Worm (Caenorhabditis elegans) whole organism, L4 larva: ENCODE data around the gene T25B6.6.

Experiments used
- D1046.2 ChIP-seq: fragments of 200-800 bp; sonication (Bioruptor generic); IDR thresholded peaks from 2 replicates; pipeline ENCODE4 v1.3.6; 2022; ENCODE audit warnings: missing genetic modification characterization, missing compliant biosample characterization
- F37D6.2 ChIP-seq: sonication (generic microtip); optimal IDR thresholded peaks from 2 replicates; lab custom pipeline; 2016; ENCODE audit warnings: mild to moderate bottlenecking, missing genetic modification characterization, missing compliant biosample characterization
- F44E2.7 ChIP-seq: fragments of 200-800 bp; sonication (Bioruptor generic); IDR thresholded peaks from 2 replicates; pipeline ENCODE4 v2.1.2; 2022; ENCODE audit warnings: missing genetic modification characterization, missing compliant biosample characterization
- F49E8.2 ChIP-seq: sonication (generic microtip); optimal IDR thresholded peaks from 2 replicates; lab custom pipeline; 2016; ENCODE audit warnings: missing compliant biosample characterization, mild to moderate bottlenecking, missing genetic modification characterization, borderline replicate concordance
- T20F7.1 ChIP-seq: fragments of 200-800 bp; sonication (Bioruptor generic); optimal IDR thresholded peaks from 2 replicates; lab custom pipeline; 2018; ENCODE audit warnings: mild to moderate bottlenecking, missing genetic modification characterization, missing compliant biosample characterization
- Y105C5A.15 ChIP-seq: fragments of 200-800 bp; sonication (Bioruptor generic); IDR thresholded peaks from 2 replicates; pipeline ENCODE4 v1.3.6; 2022; ENCODE audit warnings: missing genetic modification characterization, missing compliant biosample characterization
- Y75B8A.6 ChIP-seq: fragments of 200-800 bp; sonication (Bioruptor generic); IDR thresholded peaks from 2 replicates; pipeline ENCODE4 v1.3.6; 2022; ENCODE audit warnings: missing genetic modification reagents, missing genetic modification characterization, missing compliant biosample characterization
- ZK337.2 ChIP-seq: fragments of 200-800 bp; sonication (Bioruptor generic); IDR thresholded peaks from 2 replicates; pipeline ENCODE4 v1.3.6; 2022; ENCODE audit warnings: missing genetic modification reagents, missing genetic modification characterization, missing compliant biosample characterization
- aha-1 ChIP-seq: fragments of 150-350 bp; peaks from one replicate; lab custom pipeline; 2014; ENCODE audit warnings: missing biosample characterization, missing genetic modification characterization
- arid-1 ChIP-seq: fragments of 200-800 bp; sonication (Bioruptor generic); conservative IDR thresholded peaks from 2 replicates; pipeline ENCODE4 v1.3.6; 2022; ENCODE audit warnings: missing genetic modification reagents, missing genetic modification characterization, missing compliant biosample characterization
- ceh-20 ChIP-seq: fragments of 200-800 bp; sonication (Bioruptor generic); IDR thresholded peaks from 2 replicates; pipeline ENCODE4 v1.3.6; 2022; ENCODE audit warnings: missing genetic modification reagents, missing genetic modification characterization, missing compliant biosample characterization
- ceh-62 ChIP-seq: sonication (generic microtip); optimal IDR thresholded peaks from 2 replicates; lab custom pipeline; 2017; ENCODE audit warnings: missing biosample characterization, missing genetic modification characterization
- ces-1 ChIP-seq: fragments of 150-350 bp; sonication (generic microtip); optimal IDR thresholded peaks from 4 replicates; lab custom pipeline; 2014; ENCODE audit warnings: missing biosample characterization, missing genetic modification reagents, missing genetic modification characterization
- daf-16 ChIP-seq, 3 experiments: sonication (generic microtip); optimal IDR thresholded peaks; 2 replicates each; lab custom pipeline; 2016 to 2017; ENCODE audit warnings: missing genetic modification characterization in 3 of 3, missing genetic modification reagents in 3 of 3, mild to moderate bottlenecking in 2 of 3, missing compliant biosample characterization in 2 of 3, missing biosample characterization in 1 of 3, moderate library complexity in 1 of 3
- daf-19 ChIP-seq: fragments of 200-800 bp; sonication (Bioruptor generic); conservative IDR thresholded peaks from 2 replicates; pipeline ENCODE4 v1.3.6; 2022; ENCODE audit warnings: missing genetic modification characterization, missing compliant biosample characterization
- duxl-1 ChIP-seq: sonication (generic microtip); optimal IDR thresholded peaks from 2 replicates; lab custom pipeline; 2016; ENCODE audit warnings: mild to moderate bottlenecking, missing genetic modification characterization, moderate library complexity, missing compliant biosample characterization; ENCODE audit not compliant: poor library complexity
- dve-1 ChIP-seq: sonication (generic microtip); optimal IDR thresholded peaks from 2 replicates; lab custom pipeline; 2017; ENCODE audit warnings: antibody characterized with exemption, mild to moderate bottlenecking, missing genetic modification characterization, missing compliant biosample characterization; ENCODE audit not compliant: insufficient read depth
- egl-43 ChIP-seq: fragments of 200-800 bp; sonication (Bioruptor generic); IDR thresholded peaks from 2 replicates; pipeline ENCODE4 v1.3.6; 2022; ENCODE audit warnings: missing genetic modification reagents, missing genetic modification characterization, missing compliant biosample characterization
- fkh-10 ChIP-seq: fragments of 150-350 bp; optimal IDR thresholded peaks from 2 replicates; lab custom pipeline; 2014; ENCODE audit warnings: missing biosample characterization, missing genetic modification reagents, missing genetic modification characterization
- gei-8 ChIP-seq: fragments of 200-800 bp; sonication (Bioruptor generic); optimal IDR thresholded peaks from 2 replicates; lab custom pipeline; 2018; ENCODE audit warnings: mild to moderate bottlenecking, missing genetic modification characterization, missing compliant biosample characterization
- hif-1 ChIP-seq, 2 experiments: sonication (generic microtip); optimal IDR thresholded peaks; 2 replicates each; lab custom pipeline; 2016 to 2017; ENCODE audit warnings: missing compliant biosample characterization in 2 of 2, missing genetic modification characterization in 2 of 2, missing genetic modification reagents in 2 of 2, missing genotype in 2 of 2, mild to moderate bottlenecking in 1 of 2
- hlh-11 ChIP-seq: fragments of 200-800 bp; sonication (Bioruptor generic); optimal IDR thresholded peaks from 2 replicates; lab custom pipeline; 2018; ENCODE audit warnings: mild to moderate bottlenecking, missing genetic modification characterization, missing compliant biosample characterization
- hmg-1.1 ChIP-seq: fragments of 200-800 bp; sonication (Bioruptor generic); IDR thresholded peaks from 2 replicates; pipeline ENCODE4 v1.3.6; 2022; ENCODE audit warnings: missing genetic modification reagents, missing genetic modification characterization, missing compliant biosample characterization
- lin-1 ChIP-seq: fragments of 200-800 bp; sonication (Bioruptor generic); IDR thresholded peaks from 2 replicates; pipeline ENCODE4 v1.3.6; 2022; ENCODE audit warnings: missing genetic modification reagents, missing genetic modification characterization, missing compliant biosample characterization
- lin-38 ChIP-seq: fragments of 200-800 bp; sonication (Bioruptor generic); IDR thresholded peaks from 2 replicates; pipeline ENCODE4 v1.3.6; 2022; ENCODE audit warnings: missing genetic modification reagents, missing genetic modification characterization, missing compliant biosample characterization
- lin-39 ChIP-seq: fragments of 150-350 bp; optimal IDR thresholded peaks from 2 replicates; lab custom pipeline; 2014; ENCODE audit warnings: missing biosample characterization, missing genetic modification reagents, missing genetic modification characterization
- lsy-2 ChIP-seq, 2 experiments: fragments of 150-350 bp in 1 of 2; sonication (generic microtip) in 1 of 2; optimal IDR thresholded peaks; 2 replicates each; lab custom pipeline; 2014 to 2017; ENCODE audit warnings: missing biosample characterization in 2 of 2, missing genetic modification characterization in 2 of 2
- madf-5 ChIP-seq, 2 experiments: fragments of 200-800 bp; sonication (Bioruptor generic); IDR thresholded peaks; 2 replicates each; pipeline ENCODE4 v1.3.6; 2022; ENCODE audit warnings: missing compliant biosample characterization in 2 of 2, missing genetic modification characterization in 2 of 2
- mdl-1 ChIP-seq, 2 experiments: fragments of 150-350 bp in 1 of 2; sonication (generic microtip) in 1 of 2; optimal IDR thresholded peaks; 2 replicates each; lab custom pipeline; 2014 to 2017; ENCODE audit warnings: missing biosample characterization in 2 of 2, missing genetic modification characterization in 2 of 2
- mep-1 ChIP-seq: fragments of 150-350 bp; sonication (generic microtip); optimal IDR thresholded peaks from 3 replicates; lab custom pipeline; 2014; ENCODE audit warnings: missing biosample characterization, missing genetic modification characterization
- nhr-28 ChIP-seq: fragments of 150-350 bp; optimal IDR thresholded peaks from 2 replicates; lab custom pipeline; 2014; ENCODE audit warnings: missing biosample characterization, missing genetic modification characterization
- nhr-6 ChIP-seq: fragments of 150-350 bp; optimal IDR thresholded peaks from 2 replicates; lab custom pipeline; 2014; ENCODE audit warnings: missing biosample characterization, missing genetic modification characterization
- nhr-77 ChIP-seq: fragments of 150-350 bp; optimal IDR thresholded peaks from 2 replicates; lab custom pipeline; 2014; ENCODE audit warnings: missing biosample characterization, missing genetic modification characterization
- pha-4 ChIP-seq, 2 experiments: fragments of 150-350 bp in 1 of 2; fragments of 200-800 bp in 1 of 2; sonication (Bioruptor generic) in 1 of 2; IDR thresholded peaks in 1 of 2; optimal IDR thresholded peaks in 1 of 2; 2 replicates each; pipeline versions ENCODE4 v1.3.6 to Lab custom; 2014 to 2022; ENCODE audit warnings: missing genetic modification characterization in 2 of 2, missing genetic modification reagents in 2 of 2, missing biosample characterization in 1 of 2, missing compliant biosample characterization in 1 of 2
- php-3 ChIP-seq: fragments of 200-800 bp; sonication (Bioruptor generic); IDR thresholded peaks from 2 replicates; pipeline ENCODE4 v1.3.6; 2022; ENCODE audit warnings: missing genetic modification reagents, missing genetic modification characterization, missing compliant biosample characterization
- rbr-2 ChIP-seq: sonication (generic microtip); optimal IDR thresholded peaks from 2 replicates; lab custom pipeline; 2016; ENCODE audit warnings: missing genotype, missing genetic modification characterization, missing compliant biosample characterization
- set-16 ChIP-seq: fragments of 200-800 bp; sonication (Bioruptor generic); IDR thresholded peaks from 2 replicates; pipeline ENCODE4 v1.3.6; 2022; ENCODE audit warnings: missing genetic modification reagents, missing genetic modification characterization, missing compliant biosample characterization
- skn-1 ChIP-seq: fragments of 150-350 bp; optimal IDR thresholded peaks from 2 replicates; lab custom pipeline; 2014; ENCODE audit warnings: missing biosample characterization, missing genetic modification characterization
- snpc-4 ChIP-seq: fragments of 150-350 bp; optimal IDR thresholded peaks from 2 replicates; lab custom pipeline; 2014; ENCODE audit warnings: missing biosample characterization, missing genetic modification characterization
- spr-1 ChIP-seq: sonication (generic microtip); optimal IDR thresholded peaks from 2 replicates; lab custom pipeline; 2016; ENCODE audit warnings: mild to moderate bottlenecking, missing genetic modification characterization, missing compliant biosample characterization
- spr-3 ChIP-seq: fragments of 200-800 bp; sonication (Bioruptor generic); optimal IDR thresholded peaks from 2 replicates; lab custom pipeline; 2018; ENCODE audit warnings: mild to moderate bottlenecking, missing genetic modification characterization, missing compliant biosample characterization
- unc-39 ChIP-seq: sonication (generic microtip); optimal IDR thresholded peaks from 2 replicates; lab custom pipeline; 2017; ENCODE audit warnings: missing biosample characterization, missing genetic modification characterization
- unc-62 ChIP-seq, 3 experiments: fragments of 150-350 bp in 1 of 3; sonication (generic microtip); optimal IDR thresholded peaks in 2 of 3; peaks in 1 of 3; 1 replicate in 1 of 3; 2 replicates in 2 of 3; lab custom pipeline; 2014 to 2017; ENCODE audit warnings: missing biosample characterization in 3 of 3, missing genetic modification characterization in 3 of 3, missing genetic modification reagents in 3 of 3, missing genotype in 1 of 3
- zfp-2 ChIP-seq: sonication (generic microtip); optimal IDR thresholded peaks from 2 replicates; lab custom pipeline; 2016; ENCODE audit warnings: mild to moderate bottlenecking, missing genetic modification characterization, missing compliant biosample characterization
- zip-11 ChIP-seq: fragments of 200-800 bp; sonication (Bioruptor generic); IDR thresholded peaks from 2 replicates; pipeline ENCODE4 v1.3.6; 2022; ENCODE audit warnings: missing genetic modification characterization, missing compliant biosample characterization
- ztf-7 ChIP-seq: fragments of 150-350 bp; optimal IDR thresholded peaks from 2 replicates; lab custom pipeline; 2014; ENCODE audit warnings: missing biosample characterization, missing genetic modification characterization

T25B6.6 gene

DNA sequence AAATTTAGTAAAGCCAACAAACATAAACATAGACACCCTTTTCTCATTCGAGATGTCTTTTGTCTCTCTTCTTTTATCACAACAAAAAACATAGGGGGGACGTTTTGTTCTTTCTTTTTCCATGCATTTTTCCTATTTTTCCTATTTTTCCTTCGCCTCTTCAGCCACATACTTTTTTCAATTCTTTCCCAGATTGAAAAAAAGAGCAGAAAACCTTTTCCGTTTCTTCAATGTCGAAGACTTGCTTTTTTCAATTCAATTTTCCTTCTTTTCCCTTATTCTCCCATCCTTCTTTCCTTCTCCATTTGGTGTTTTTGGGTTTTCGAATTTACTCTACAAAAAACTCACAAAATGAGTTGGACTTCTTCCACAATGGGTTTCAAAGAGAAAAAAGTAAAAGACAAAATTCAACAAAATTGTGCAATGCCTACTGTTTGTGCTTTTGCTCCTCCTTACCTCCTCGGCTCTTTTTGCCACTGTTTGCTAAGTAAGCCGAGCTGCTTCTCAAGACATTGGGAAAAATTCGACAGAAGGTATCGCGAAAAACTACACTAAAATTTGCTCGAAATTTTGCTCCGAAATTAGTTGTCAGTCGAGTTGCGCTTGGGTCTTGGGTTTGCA, 26.1 kb downstream of the T25B6.6 start:
- TF ChIP-seq fkh-10 (GFP tag; lab: Kevin White, UChicago) (peak; percentile 75), F49E8.2 (tag; lab: Kevin White, UChicago) (no peak), mdl-1 (tag; optimal IDR thresholded peaks at IDR 0.05; lab: Kevin White, UChicago) (no peak), F44E2.7 (GFP tag; lab: Robert Waterston, UW) (no peak), lin-38 (GFP tag; lab: Robert Waterston, UW) (no peak), unc-62 (GFP tag; optimal IDR thresholded peaks at IDR 0.05 in 1 of 2; lab: Kevin White, UChicago) (peak in 1 of 2 experiments; percentile 91), unc-62 (tag; optimal IDR thresholded peaks at IDR 0.05; lab: Kevin White, UChicago) (no peak), dve-1 (tag; lab: Kevin White, UChicago) (peak; percentile 14)

- TF ChIP-seq zip-11 (no peak), gei-8 (GFP tag; lab: Kevin White, UChicago) (peak; percentile 8), hmg-1.1 (GFP tag; lab: Robert Waterston, UW) (peak; percentile 75), skn-1 (tag; lab: Kevin White, UChicago) (no peak), unc-39 (tag; lab: Kevin White, UChicago) (no peak), daf-19 (GFP tag; lab: Robert Waterston, UW) (no peak), pha-4 (GFP tag; IDR thresholded peaks at IDR 0.05; lab: Robert Waterston, UW) (peak; percentile 14; the same call in 1 of the 2 replicates), pha-4 (tag; optimal IDR thresholded peaks at IDR 0.05; lab: Kevin White, UChicago) (no peak), daf-16 (GFP tag; optimal IDR thresholded peaks at IDR 0.05; lab: Kevin White, UChicago) (peak in 1 of 2 experiments; percentile 34), daf-16 (tag; optimal IDR thresholded peaks at IDR 0.05; lab: Kevin White, UChicago) (no peak), snpc-4 (tag; lab: Kevin White, UChicago) (no peak), hlh-11 (tag; lab: Kevin White, UChicago) (peak; percentile 46), ZK337.2 (GFP tag; lab: Robert Waterston, UW) (no peak), fkh-10 (GFP tag; lab: Kevin White, UChicago) (peak; percentile 40), T20F7.1 (GFP tag; lab: Kevin White, UChicago) (no peak), set-16 (GFP tag; lab: Robert Waterston, UW) (peak; percentile 82), Y105C5A.15 (GFP tag; lab: Robert Waterston, UW) (no peak), ceh-20 (GFP tag; lab: Robert Waterston, UW) (0 out of 2 replicates have a peak, but pooled peaks have one; percentile 32), spr-1 (tag; lab: Kevin White, UChicago) (no peak), Y75B8A.6 (GFP tag; lab: Robert Waterston, UW) (no peak), zfp-2 (tag; lab: Kevin White, UChicago) (no peak), lin-38 (GFP tag; lab: Robert Waterston, UW) (no peak), aha-1 (tag; lab: Kevin White, UChicago) (peak; percentile 36), spr-3 (GFP tag; lab: Kevin White, UChicago) (no peak), F37D6.2 (tag; lab: Kevin White, UChicago) (peak; percentile 63), lin-39 (tag; lab: Kevin White, UChicago) (peak; percentile 14), nhr-6 (tag; lab: Kevin White, UChicago) (no peak), madf-5 (GFP tag; IDR thresholded peaks at IDR 0.05; lab: Robert Waterston, UW) (no peak), nhr-77 (no peak), ceh-62 (no peak), lsy-2 (tag; optimal IDR thresholded peaks at IDR 0.05; lab: Kevin White, UChicago) (peak in 1 of 2 experiments; percentile 23), arid-1 (GFP tag; lab: Robert Waterston, UW) (no peak), ztf-7 (tag; lab: Kevin White, UChicago) (no peak), mdl-1 (tag; optimal IDR thresholded peaks at IDR 0.05; lab: Kevin White, UChicago) (peak in 1 of 2 experiments; percentile 5), nhr-28 (tag; lab: Kevin White, UChicago) (no peak), D1046.2 (GFP tag; lab: Robert Waterston, UW) (no peak), hif-1 (tag; optimal IDR thresholded peaks at IDR 0.05; lab: Kevin White, UChicago) (peak in 1 of 2 experiments; percentile 8), php-3 (GFP tag; lab: Robert Waterston, UW) (no peak), lin-1 (no peak), mep-1 (peak; percentile 60), duxl-1 (tag; lab: Kevin White, UChicago) (no peak), egl-43 (GFP tag; lab: Robert Waterston, UW) (peak; percentile 66), ces-1 (GFP tag; lab: Kevin White, UChicago) (no peak), rbr-2 (tag; lab: Kevin White, UChicago) (peak; percentile 61)
These were observed 27.1 kb downstream of the T25B6.6 start for ce11 chrX:8995527-8995946.
